Worm (Caenorhabditis elegans) whole organism, young adult: ENCODE results near the gene T20B3.14.

Source experiments
- T26A5.8 ChIP-seq: sonication (generic microtip); optimal IDR thresholded peaks from 2 replicates; lab custom pipeline; 2016; ENCODE audit warnings: missing genetic modification characterization, missing compliant biosample characterization
- Y56A3A.18 ChIP-seq: fragments of 200-800 bp; sonication (Bioruptor generic); IDR thresholded peaks from 2 replicates; pipeline ENCODE4 v1.3.6; 2022; ENCODE audit warnings: missing genetic modification reagents, missing genetic modification characterization, missing compliant biosample characterization
- cebp-2 ChIP-seq: fragments of 200-800 bp; sonication (Bioruptor generic); IDR thresholded peaks from 2 replicates; pipeline ENCODE4 v1.3.6; 2022; ENCODE audit warnings: missing genetic modification characterization, missing compliant biosample characterization
- ceh-58 ChIP-seq: fragments of 200-800 bp; sonication (Bioruptor generic); IDR thresholded peaks from 2 replicates; pipeline ENCODE4 v1.3.6; 2022; ENCODE audit warnings: missing genetic modification characterization, missing compliant biosample characterization
- lin-35 ChIP-seq, 3 experiments: fragments of 150-350 bp in 2 of 3; sonication (generic microtip) in 1 of 3; optimal IDR thresholded peaks; 2 replicates each; lab custom pipeline; 2014 to 2018; ENCODE audit warnings: missing biosample characterization in 3 of 3, missing genetic modification characterization in 3 of 3, missing genetic modification reagents in 3 of 3
- lsl-1 ChIP-seq: fragments of 200-800 bp; sonication (Bioruptor generic); optimal IDR thresholded peaks from 2 replicates; lab custom pipeline; 2018; ENCODE audit warnings: mild to moderate bottlenecking, missing genetic modification characterization, moderate library complexity, missing compliant biosample characterization
- mel-28 ChIP-seq: sonication (generic microtip); optimal IDR thresholded peaks from 2 replicates; lab custom pipeline; 2016; ENCODE audit warnings: borderline replicate concordance, mild to moderate bottlenecking, missing genetic modification characterization, missing compliant biosample characterization
- mes-4 ChIP-seq: sonication (generic microtip); optimal IDR thresholded peaks from 2 replicates; lab custom pipeline; 2016; ENCODE audit warnings: missing genotype, missing genetic modification characterization, missing compliant biosample characterization
- sea-2 ChIP-seq: fragments of 200-800 bp; sonication (Bioruptor generic); IDR thresholded peaks from 2 replicates; pipeline ENCODE4 v1.3.6; 2022; ENCODE audit warnings: missing genetic modification characterization, missing compliant biosample characterization
- snpc-4 ChIP-seq, 5 experiments: fragments of 150-350 bp in 1 of 5; sonication (generic microtip) in 4 of 5; optimal IDR thresholded peaks; 2 replicates each; lab custom pipeline; 2014 to 2018; ENCODE audit warnings: missing genetic modification characterization in 5 of 5, missing biosample characterization in 3 of 5, antibody characterized with exemption in 2 of 5, mild to moderate bottlenecking in 2 of 5, missing compliant biosample characterization in 2 of 5, missing genotype in 2 of 5, moderate library complexity in 2 of 5, missing genetic modification reagents in 1 of 5
- ztf-26 ChIP-seq: sonication (generic microtip); optimal IDR thresholded peaks from 2 replicates; lab custom pipeline; 2017; ENCODE audit warnings: missing genetic modification characterization, missing compliant biosample characterization

- TF ChIP-seq T26A5.8 (no peak), sea-2 (GFP tag; lab: Robert Waterston, UW) (no peak), ztf-26 (no peak), lsl-1 (GFP tag; lab: Kevin White, UChicago) (no peak), snpc-4 (GFP tag; optimal IDR thresholded peaks at IDR 0.05; lab: Kevin White, UChicago) (no peak), snpc-4 (tag; optimal IDR thresholded peaks at IDR 0.05; lab: Kevin White, UChicago) (no peak), mel-28 (tag; lab: Kevin White, UChicago) (no peak), lin-35 (GFP tag; optimal IDR thresholded peaks at IDR 0.05; lab: Kevin White, UChicago) (no peak), cebp-2 (no peak), mes-4 (tag; lab: Kevin White, UChicago) (no peak), Y56A3A.18 (GFP tag; lab: Robert Waterston, UW) (no peak), ceh-58 (GFP tag; lab: Robert Waterston, UW) (no peak)
These were observed 8.7 kb downstream of the T20B3.14 start for ce11 chrV:16812371-16812770.
